Fruit fly (Drosophila melanogaster) whole organism, pupa: ENCODE data around the gene Ccp84Ae.

Experiments
- CG10348 ChIP-seq: fragments of 200-800 bp; sonication (Bioruptor generic); IDR thresholded peaks from 2 replicates; pipeline ENCODE4 v1.3.6; 2022; ENCODE audit warnings: missing biosample characterization, missing genetic modification characterization
- CG12605 ChIP-seq: fragments of 200-800 bp; sonication (Bioruptor generic); IDR thresholded peaks from 2 replicates; pipeline ENCODE4 v1.3.6; 2022; ENCODE audit warnings: missing biosample characterization, missing genetic modification characterization
- CG14655 ChIP-seq: fragments of 200-800 bp; sonication (Bioruptor generic); optimal IDR thresholded peaks from 3 replicates; lab custom pipeline; 2017; ENCODE audit warnings: mild to moderate bottlenecking, missing biosample characterization, missing genetic modification reagents, missing genetic modification characterization
- CG15710 ChIP-seq: fragments of 200-800 bp; sonication (Bioruptor generic); optimal IDR thresholded peaks from 2 replicates; lab custom pipeline; 2018; ENCODE audit warnings: missing biosample characterization, mild to moderate bottlenecking, missing genetic modification characterization, moderate library complexity
- D1 ChIP-seq: fragments of 200-800 bp; sonication (Bioruptor generic); optimal IDR thresholded peaks from 2 replicates; lab custom pipeline; 2018; ENCODE audit warnings: missing biosample characterization, mild to moderate bottlenecking, missing genetic modification characterization, moderate library complexity
- EcR ChIP-seq: fragments of 200-800 bp; sonication (Bioruptor generic); optimal IDR thresholded peaks from 3 replicates; lab custom pipeline; 2019; ENCODE audit warnings: missing biosample characterization, missing genetic modification characterization, mild to moderate bottlenecking, moderate library complexity, missing genetic modification reagents
- Pif1B ChIP-seq: fragments of 200-800 bp; sonication (Bioruptor generic); optimal IDR thresholded peaks from 3 replicates; lab custom pipeline; 2016; ENCODE audit warnings: missing biosample characterization, missing genetic modification characterization
- Snoo ChIP-seq: fragments of 200-800 bp; sonication (Bioruptor generic); optimal IDR thresholded peaks from 3 replicates; lab custom pipeline; 2017; ENCODE audit warnings: missing biosample characterization, mild to moderate bottlenecking, missing genetic modification characterization, inconsistent platforms
- gl ChIP-seq: fragments of 200-800 bp; sonication (Bioruptor generic); optimal IDR thresholded peaks from 2 replicates; lab custom pipeline; 2018; ENCODE audit warnings: missing biosample characterization, mild to moderate bottlenecking, missing genetic modification characterization

DNA sequence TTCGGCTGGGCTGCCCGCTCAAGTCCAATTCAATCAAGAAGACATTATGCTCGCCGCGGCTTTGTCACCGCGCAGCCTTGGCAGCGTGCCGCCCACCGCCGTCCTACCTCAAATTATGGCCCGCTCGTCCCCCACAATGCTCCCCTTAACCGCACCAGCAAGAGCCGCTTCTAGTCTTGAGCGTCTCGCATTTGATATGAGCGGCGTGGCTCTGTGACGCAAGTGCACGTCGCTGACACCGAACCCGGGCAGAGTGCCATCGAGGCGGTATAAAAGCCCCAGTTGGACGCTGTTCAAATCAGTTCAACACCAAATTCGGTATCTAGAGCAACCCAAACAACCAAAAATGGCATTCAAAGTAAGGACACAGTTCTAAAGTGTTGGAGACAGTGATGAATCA lies 5.1 kb downstream of the Ccp84Ae start, which contains the start of gene Ccp84Ag:
- TF ChIP-seq Pif1B (GFP tag; lab: Kevin White, UChicago), result no peak
- TF ChIP-seq Snoo (tag; lab: Kevin White, UChicago), result no peak
- no peak for TF ChIP-seq D1
- no peak for TF ChIP-seq EcR (GFP tag; lab: Kevin White, UChicago)
- TF ChIP-seq CG10348 (GFP tag; lab: Robert Waterston, UW), result no peak
- TF ChIP-seq CG14655, result no peak
- no peak for TF ChIP-seq CG15710
- TF ChIP-seq gl (tag; lab: Kevin White, UChicago), result no peak
- TF ChIP-seq CG12605 (GFP tag; lab: Robert Waterston, UW), result no peak
